Fruit fly (Drosophila melanogaster): ENCODE measurements around the gene Eig71Ej.

DNA sequence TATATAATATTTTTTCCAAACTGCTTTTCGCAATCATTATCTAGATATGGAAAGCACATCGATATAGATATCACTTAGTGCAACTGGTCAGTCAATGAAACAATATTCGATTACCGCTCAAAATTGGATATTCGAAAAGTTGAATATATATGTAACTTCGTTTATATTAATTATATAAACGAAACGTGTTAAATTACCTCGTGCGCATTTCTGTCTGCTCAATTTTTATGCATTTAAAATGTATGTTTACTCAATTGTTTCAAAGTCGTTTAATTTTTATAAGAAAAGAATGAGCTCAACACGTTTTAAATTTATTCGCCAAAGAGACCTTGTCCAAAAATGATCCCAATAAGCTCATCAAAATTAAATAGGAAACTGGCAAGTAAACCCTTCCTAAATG, 10.3 kb downstream of the Eig71Ej start, which contains the start of gene CG43084:
- TF ChIP-seq CG32264 (GFP tag; optimal IDR thresholded peaks at IDR 0.05), result no peak
- TF ChIP-seq ey (GFP tag; optimal IDR thresholded peaks at IDR 0.05), result no peak
- TF ChIP-seq fru (GFP tag; optimal IDR thresholded peaks at IDR 0.05), result no peak
- no peak for TF ChIP-seq Hnf4 (GFP tag; optimal IDR thresholded peaks at IDR 0.05)
- TF ChIP-seq rgr (GFP tag; optimal IDR thresholded peaks at IDR 0.05), result no peak
- no peak for TF ChIP-seq Hr78 (GFP tag; optimal IDR thresholded peaks at IDR 0.05)
- TF ChIP-seq pan (optimal IDR thresholded peaks at IDR 0.05), result no peak
- TF ChIP-seq Jra (GFP tag; optimal IDR thresholded peaks at IDR 0.05), result no peak
- TF ChIP-seq br (GFP tag; optimal IDR thresholded peaks at IDR 0.05), result no peak
- TF ChIP-seq psq (GFP tag; optimal IDR thresholded peaks at IDR 0.05), result no peak
- no peak for TF ChIP-seq CrebA (GFP tag; optimal IDR thresholded peaks at IDR 0.05; ENCODE audit: borderline replicate concordance)
